Worm (Caenorhabditis elegans) whole organism, young adult: ENCODE results near the gene clc-7.

Experiments used
- F33H1.4 ChIP-seq: fragments of 200-800 bp; sonication (Bioruptor generic); IDR thresholded peaks from 2 replicates; pipeline ENCODE4 v1.3.6; 2022; ENCODE audit warnings: missing genetic modification reagents, missing genetic modification characterization, missing compliant biosample characterization
- F49E8.2 ChIP-seq: sonication (generic microtip); optimal IDR thresholded peaks from 3 replicates; lab custom pipeline; 2017; ENCODE audit warnings: missing genetic modification characterization, mild to moderate bottlenecking, missing compliant biosample characterization, antibody characterized with exemption, moderate library complexity; ENCODE audit not compliant: insufficient read depth
- atf-7 ChIP-seq: sonication (generic microtip); optimal IDR thresholded peaks from 2 replicates; lab custom pipeline; 2017; ENCODE audit warnings: mild to moderate bottlenecking, missing genetic modification characterization, missing compliant biosample characterization
- attf-6 ChIP-seq: fragments of 200-800 bp; sonication (Bioruptor generic); IDR thresholded peaks from 2 replicates; pipeline ENCODE4 v1.3.6; 2022; ENCODE audit warnings: missing genetic modification reagents, missing genetic modification characterization, missing compliant biosample characterization
- bed-1 ChIP-seq: fragments of 200-800 bp; sonication (Bioruptor generic); IDR thresholded peaks from 2 replicates; pipeline ENCODE4 v1.3.6; 2022; ENCODE audit warnings: missing genetic modification reagents, missing genetic modification characterization, missing compliant biosample characterization
- chd-7 ChIP-seq: sonication (generic microtip); optimal IDR thresholded peaks from 2 replicates; lab custom pipeline; 2016; ENCODE audit warnings: mild to moderate bottlenecking, missing genetic modification characterization, moderate library complexity, missing compliant biosample characterization
- dox-1 ChIP-seq: fragments of 200-800 bp; sonication (Bioruptor generic); IDR thresholded peaks from 2 replicates; pipeline ENCODE4 v1.3.6; 2022; ENCODE audit warnings: missing genetic modification reagents, missing genetic modification characterization, missing compliant biosample characterization
- dpff-1 ChIP-seq: sonication (generic microtip); optimal IDR thresholded peaks from 2 replicates; lab custom pipeline; 2017; ENCODE audit warnings: mild to moderate bottlenecking, missing genetic modification characterization, missing compliant biosample characterization
- efl-1 ChIP-seq: fragments of 150-350 bp; optimal IDR thresholded peaks from 2 replicates; lab custom pipeline; 2014; ENCODE audit warnings: missing biosample characterization, missing genetic modification reagents, missing genetic modification characterization
- lsy-27 ChIP-seq: sonication (generic microtip); optimal IDR thresholded peaks from 2 replicates; lab custom pipeline; 2017; ENCODE audit warnings: missing genetic modification characterization, mild to moderate bottlenecking, missing compliant biosample characterization, antibody characterized with exemption, missing genotype, borderline replicate concordance; ENCODE audit not compliant: insufficient read depth
- mel-28 ChIP-seq: sonication (generic microtip); optimal IDR thresholded peaks from 2 replicates; lab custom pipeline; 2016; ENCODE audit warnings: borderline replicate concordance, mild to moderate bottlenecking, missing genetic modification characterization, missing compliant biosample characterization
- nhr-90 ChIP-seq: sonication (generic microtip); optimal IDR thresholded peaks from 2 replicates; lab custom pipeline; 2016; ENCODE audit warnings: missing genotype, mild to moderate bottlenecking, missing genetic modification characterization, missing compliant biosample characterization
- snpc-4 ChIP-seq, 5 experiments: fragments of 150-350 bp in 1 of 5; sonication (generic microtip) in 4 of 5; optimal IDR thresholded peaks; 2 replicates each; lab custom pipeline; 2014 to 2018; ENCODE audit warnings: missing genetic modification characterization in 5 of 5, missing biosample characterization in 3 of 5, antibody characterized with exemption in 2 of 5, mild to moderate bottlenecking in 2 of 5, missing compliant biosample characterization in 2 of 5, missing genotype in 2 of 5, moderate library complexity in 2 of 5, missing genetic modification reagents in 1 of 5
- ztf-26 ChIP-seq: sonication (generic microtip); optimal IDR thresholded peaks from 2 replicates; lab custom pipeline; 2017; ENCODE audit warnings: missing genetic modification characterization, missing compliant biosample characterization

ce11 chrX:5106942-5107341 is 39.0 kb downstream of the clc-7 start, which contains the start of gene C42D8.9:
- no peak for TF ChIP-seq dox-1 (GFP tag; lab: Robert Waterston, UW)
- no peak for TF ChIP-seq efl-1 (GFP tag; lab: Kevin White, UChicago)
- no peak for TF ChIP-seq F49E8.2 (tag; lab: Kevin White, UChicago)
- TF ChIP-seq F33H1.4 (GFP tag; lab: Robert Waterston, UW): no peak
- TF ChIP-seq snpc-4 (GFP tag; optimal IDR thresholded peaks at IDR 0.05; lab: Kevin White, UChicago): no peak
- TF ChIP-seq snpc-4 (tag; optimal IDR thresholded peaks at IDR 0.05; lab: Kevin White, UChicago): no peak
- TF ChIP-seq dpff-1 (tag; lab: Kevin White, UChicago): no peak
- TF ChIP-seq bed-1 (GFP tag; lab: Robert Waterston, UW): no peak
- no peak for TF ChIP-seq nhr-90
- no peak for TF ChIP-seq lsy-27 (tag; lab: Kevin White, UChicago)
- no peak for TF ChIP-seq atf-7 (tag; lab: Kevin White, UChicago)
- no peak for TF ChIP-seq chd-7
- TF ChIP-seq attf-6: no peak
- TF ChIP-seq mel-28: no peak
- TF ChIP-seq ztf-26 (tag; lab: Kevin White, UChicago): no peak
